Worm (Caenorhabditis elegans) whole organism, L4 larva: ENCODE data around the gene F52H2.5.

Experiments used
- F26F4.8 ChIP-seq: fragments of 200-800 bp; sonication (Bioruptor generic); conservative IDR thresholded peaks from 2 replicates; pipeline ENCODE4 v1.3.6; 2022; ENCODE audit warnings: missing genetic modification characterization, missing compliant biosample characterization
- F37D6.2 ChIP-seq: sonication (generic microtip); optimal IDR thresholded peaks from 2 replicates; lab custom pipeline; 2016; ENCODE audit warnings: mild to moderate bottlenecking, missing genetic modification characterization, missing compliant biosample characterization
- F44E2.7 ChIP-seq: fragments of 200-800 bp; sonication (Bioruptor generic); IDR thresholded peaks from 2 replicates; pipeline ENCODE4 v2.1.2; 2022; ENCODE audit warnings: missing genetic modification characterization, missing compliant biosample characterization
- T20F7.1 ChIP-seq: fragments of 200-800 bp; sonication (Bioruptor generic); optimal IDR thresholded peaks from 2 replicates; lab custom pipeline; 2018; ENCODE audit warnings: mild to moderate bottlenecking, missing genetic modification characterization, missing compliant biosample characterization
- T26A8.4 ChIP-seq: fragments of 200-800 bp; sonication (Bioruptor generic); IDR thresholded peaks from 2 replicates; pipeline ENCODE4 v1.3.6; 2022; ENCODE audit warnings: missing genetic modification characterization, missing compliant biosample characterization
- Y75B8A.6 ChIP-seq: fragments of 200-800 bp; sonication (Bioruptor generic); IDR thresholded peaks from 2 replicates; pipeline ENCODE4 v1.3.6; 2022; ENCODE audit warnings: missing genetic modification reagents, missing genetic modification characterization, missing compliant biosample characterization
- ZK337.2 ChIP-seq: fragments of 200-800 bp; sonication (Bioruptor generic); IDR thresholded peaks from 2 replicates; pipeline ENCODE4 v1.3.6; 2022; ENCODE audit warnings: missing genetic modification reagents, missing genetic modification characterization, missing compliant biosample characterization
- ZK546.5 ChIP-seq, 2 experiments: sonication (generic microtip); optimal IDR thresholded peaks; 2 replicates each; lab custom pipeline; 2017; ENCODE audit warnings: missing biosample characterization in 2 of 2, missing genetic modification characterization in 2 of 2
- ama-1 ChIP-seq: fragments of 150-350 bp; optimal IDR thresholded peaks from 2 replicates; lab custom pipeline; 2014; ENCODE audit warnings: inconsistent platforms, mixed read lengths
- ceh-20 ChIP-seq: fragments of 200-800 bp; sonication (Bioruptor generic); IDR thresholded peaks from 2 replicates; pipeline ENCODE4 v1.3.6; 2022; ENCODE audit warnings: missing genetic modification reagents, missing genetic modification characterization, missing compliant biosample characterization
- ceh-28 ChIP-seq: fragments of 150-350 bp; optimal IDR thresholded peaks from 2 replicates; lab custom pipeline; 2014; ENCODE audit warnings: missing biosample characterization, missing genetic modification reagents, missing genetic modification characterization
- ceh-44 ChIP-seq: fragments of 200-800 bp; sonication (Bioruptor generic); IDR thresholded peaks from 2 replicates; pipeline ENCODE4 v1.3.6; 2022; ENCODE audit warnings: missing genetic modification reagents, missing genetic modification characterization, missing compliant biosample characterization
- cey-2 ChIP-seq: sonication (generic microtip); optimal IDR thresholded peaks from 3 replicates; lab custom pipeline; 2017; ENCODE audit warnings: missing genetic modification characterization, mild to moderate bottlenecking, missing compliant biosample characterization, antibody characterized with exemption, borderline replicate concordance; ENCODE audit not compliant: insufficient read depth
- daf-16 ChIP-seq, 3 experiments: sonication (generic microtip); optimal IDR thresholded peaks; 2 replicates each; lab custom pipeline; 2016 to 2017; ENCODE audit warnings: missing genetic modification characterization in 3 of 3, missing genetic modification reagents in 3 of 3, mild to moderate bottlenecking in 2 of 3, missing compliant biosample characterization in 2 of 3, missing biosample characterization in 1 of 3, moderate library complexity in 1 of 3
- dmd-9 ChIP-seq: fragments of 200-800 bp; sonication (Bioruptor generic); IDR thresholded peaks from 2 replicates; pipeline ENCODE4 v1.3.6; 2022; ENCODE audit warnings: missing genetic modification reagents, missing genetic modification characterization, missing compliant biosample characterization
- fkh-10 ChIP-seq: fragments of 150-350 bp; optimal IDR thresholded peaks from 2 replicates; lab custom pipeline; 2014; ENCODE audit warnings: missing biosample characterization, missing genetic modification reagents, missing genetic modification characterization
- fos-1 ChIP-seq: fragments of 150-350 bp; optimal IDR thresholded peaks from 2 replicates; lab custom pipeline; 2014; ENCODE audit warnings: missing biosample characterization, missing genetic modification characterization
- gei-8 ChIP-seq: fragments of 200-800 bp; sonication (Bioruptor generic); optimal IDR thresholded peaks from 2 replicates; lab custom pipeline; 2018; ENCODE audit warnings: mild to moderate bottlenecking, missing genetic modification characterization, missing compliant biosample characterization
- hlh-30 ChIP-seq: sonication (generic microtip); optimal IDR thresholded peaks from 2 replicates; lab custom pipeline; 2017; ENCODE audit warnings: antibody characterized with exemption, mild to moderate bottlenecking, missing genetic modification characterization, missing compliant biosample characterization; ENCODE audit not compliant: insufficient read depth
- hmg-1.1 ChIP-seq: fragments of 200-800 bp; sonication (Bioruptor generic); IDR thresholded peaks from 2 replicates; pipeline ENCODE4 v1.3.6; 2022; ENCODE audit warnings: missing genetic modification reagents, missing genetic modification characterization, missing compliant biosample characterization
- lin-13 ChIP-seq: fragments of 150-350 bp; optimal IDR thresholded peaks from 2 replicates; lab custom pipeline; 2014; ENCODE audit warnings: missing biosample characterization, missing genetic modification reagents, missing genetic modification characterization
- lin-15B ChIP-seq: fragments of 150-350 bp; sonication (generic microtip); optimal IDR thresholded peaks from 3 replicates; lab custom pipeline; 2014; ENCODE audit warnings: missing biosample characterization, missing genetic modification characterization
- lin-29 ChIP-seq: fragments of 200-800 bp; sonication (Bioruptor generic); IDR thresholded peaks from 2 replicates; pipeline ENCODE4 v1.3.6; 2022; ENCODE audit warnings: missing genetic modification reagents, missing genetic modification characterization, missing compliant biosample characterization
- lin-38 ChIP-seq: fragments of 200-800 bp; sonication (Bioruptor generic); IDR thresholded peaks from 2 replicates; pipeline ENCODE4 v1.3.6; 2022; ENCODE audit warnings: missing genetic modification reagents, missing genetic modification characterization, missing compliant biosample characterization
- lsy-2 ChIP-seq, 2 experiments: fragments of 150-350 bp in 1 of 2; sonication (generic microtip) in 1 of 2; optimal IDR thresholded peaks; 2 replicates each; lab custom pipeline; 2014 to 2017; ENCODE audit warnings: missing biosample characterization in 2 of 2, missing genetic modification characterization in 2 of 2
- madf-9 ChIP-seq: fragments of 200-800 bp; sonication (Bioruptor generic); conservative IDR thresholded peaks from 2 replicates; pipeline ENCODE4 v1.3.6; 2022; ENCODE audit warnings: missing genetic modification reagents, missing genetic modification characterization, missing compliant biosample characterization
- mdl-1 ChIP-seq, 2 experiments: fragments of 150-350 bp in 1 of 2; sonication (generic microtip) in 1 of 2; optimal IDR thresholded peaks; 2 replicates each; lab custom pipeline; 2014 to 2017; ENCODE audit warnings: missing biosample characterization in 2 of 2, missing genetic modification characterization in 2 of 2
- mdt-29 ChIP-seq: fragments of 200-800 bp; sonication (Bioruptor generic); IDR thresholded peaks from 2 replicates; pipeline ENCODE4 v1.3.6; 2022; ENCODE audit warnings: missing genetic modification reagents, missing genetic modification characterization, missing compliant biosample characterization
- mep-1 ChIP-seq: fragments of 150-350 bp; sonication (generic microtip); optimal IDR thresholded peaks from 3 replicates; lab custom pipeline; 2014; ENCODE audit warnings: missing biosample characterization, missing genetic modification characterization
- mxl-3 ChIP-seq: fragments of 200-800 bp; sonication (Bioruptor generic); optimal IDR thresholded peaks from 2 replicates; lab custom pipeline; 2018; ENCODE audit warnings: mild to moderate bottlenecking, missing genetic modification characterization, missing compliant biosample characterization
- nhr-102 ChIP-seq: sonication (generic microtip); optimal IDR thresholded peaks from 2 replicates; lab custom pipeline; 2016; ENCODE audit warnings: mild to moderate bottlenecking, missing genetic modification characterization, moderate library complexity, missing compliant biosample characterization
- nhr-11 ChIP-seq: fragments of 150-350 bp; optimal IDR thresholded peaks from 2 replicates; lab custom pipeline; 2014; ENCODE audit warnings: missing biosample characterization, missing genetic modification characterization
- nhr-28 ChIP-seq: fragments of 150-350 bp; optimal IDR thresholded peaks from 2 replicates; lab custom pipeline; 2014; ENCODE audit warnings: missing biosample characterization, missing genetic modification characterization
- nhr-42 ChIP-seq: fragments of 200-800 bp; sonication (Bioruptor generic); IDR thresholded peaks from 2 replicates; pipeline ENCODE4 v1.3.6; 2022; ENCODE audit warnings: missing genetic modification characterization, missing compliant biosample characterization
- nhr-6 ChIP-seq: fragments of 150-350 bp; optimal IDR thresholded peaks from 2 replicates; lab custom pipeline; 2014; ENCODE audit warnings: missing biosample characterization, missing genetic modification characterization
- nhr-77 ChIP-seq: fragments of 150-350 bp; optimal IDR thresholded peaks from 2 replicates; lab custom pipeline; 2014; ENCODE audit warnings: missing biosample characterization, missing genetic modification characterization
- pha-4 ChIP-seq, 2 experiments: fragments of 150-350 bp in 1 of 2; fragments of 200-800 bp in 1 of 2; sonication (Bioruptor generic) in 1 of 2; IDR thresholded peaks in 1 of 2; optimal IDR thresholded peaks in 1 of 2; 2 replicates each; pipeline versions ENCODE4 v1.3.6 to Lab custom; 2014 to 2022; ENCODE audit warnings: missing genetic modification characterization in 2 of 2, missing genetic modification reagents in 2 of 2, missing biosample characterization in 1 of 2, missing compliant biosample characterization in 1 of 2
- pqm-1 ChIP-seq: sonication (generic microtip); optimal IDR thresholded peaks from 2 replicates; lab custom pipeline; 2017; ENCODE audit warnings: missing biosample characterization, missing genetic modification characterization
- rbr-2 ChIP-seq: sonication (generic microtip); optimal IDR thresholded peaks from 2 replicates; lab custom pipeline; 2016; ENCODE audit warnings: missing genotype, missing genetic modification characterization, missing compliant biosample characterization
- saeg-2 ChIP-seq: fragments of 200-800 bp; sonication (Bioruptor generic); IDR thresholded peaks from 2 replicates; pipeline ENCODE4 v1.3.6; 2022; ENCODE audit warnings: missing genetic modification reagents, missing genetic modification characterization, missing compliant biosample characterization
- sdz-12 ChIP-seq: fragments of 200-800 bp; sonication (Bioruptor generic); optimal IDR thresholded peaks from 2 replicates; lab custom pipeline; 2018; ENCODE audit warnings: mild to moderate bottlenecking, missing genetic modification characterization, missing compliant biosample characterization
- set-16 ChIP-seq: fragments of 200-800 bp; sonication (Bioruptor generic); IDR thresholded peaks from 2 replicates; pipeline ENCODE4 v1.3.6; 2022; ENCODE audit warnings: missing genetic modification reagents, missing genetic modification characterization, missing compliant biosample characterization
- snpc-4 ChIP-seq: fragments of 150-350 bp; optimal IDR thresholded peaks from 2 replicates; lab custom pipeline; 2014; ENCODE audit warnings: missing biosample characterization, missing genetic modification characterization
- tag-97 ChIP-seq: fragments of 200-800 bp; sonication (Bioruptor generic); IDR thresholded peaks from 2 replicates; pipeline ENCODE4 v1.3.6; 2022; ENCODE audit warnings: missing genetic modification characterization, missing compliant biosample characterization
- tra-1 ChIP-seq: fragments of 200-800 bp; sonication (Bioruptor generic); IDR thresholded peaks from 2 replicates; pipeline ENCODE4 v1.3.6; 2022; ENCODE audit warnings: missing genetic modification reagents, missing genetic modification characterization, missing compliant biosample characterization
- unc-130 ChIP-seq: sonication (generic microtip); optimal IDR thresholded peaks from 2 replicates; lab custom pipeline; 2016; ENCODE audit warnings: missing genetic modification reagents, missing genetic modification characterization, missing compliant biosample characterization
- unc-39 ChIP-seq: sonication (generic microtip); optimal IDR thresholded peaks from 2 replicates; lab custom pipeline; 2017; ENCODE audit warnings: missing biosample characterization, missing genetic modification characterization
- unc-62 ChIP-seq, 3 experiments: fragments of 150-350 bp in 1 of 3; sonication (generic microtip); optimal IDR thresholded peaks in 2 of 3; peaks in 1 of 3; 1 replicate in 1 of 3; 2 replicates in 2 of 3; lab custom pipeline; 2014 to 2017; ENCODE audit warnings: missing biosample characterization in 3 of 3, missing genetic modification characterization in 3 of 3, missing genetic modification reagents in 3 of 3, missing genotype in 1 of 3
- zip-2 ChIP-seq: fragments of 150-350 bp; optimal IDR thresholded peaks from 2 replicates; lab custom pipeline; 2014; ENCODE audit warnings: missing biosample characterization, missing genetic modification characterization
- ztf-7 ChIP-seq: fragments of 150-350 bp; optimal IDR thresholded peaks from 2 replicates; lab custom pipeline; 2014; ENCODE audit warnings: missing biosample characterization, missing genetic modification characterization

The F52H2.5 gene

DNA sequence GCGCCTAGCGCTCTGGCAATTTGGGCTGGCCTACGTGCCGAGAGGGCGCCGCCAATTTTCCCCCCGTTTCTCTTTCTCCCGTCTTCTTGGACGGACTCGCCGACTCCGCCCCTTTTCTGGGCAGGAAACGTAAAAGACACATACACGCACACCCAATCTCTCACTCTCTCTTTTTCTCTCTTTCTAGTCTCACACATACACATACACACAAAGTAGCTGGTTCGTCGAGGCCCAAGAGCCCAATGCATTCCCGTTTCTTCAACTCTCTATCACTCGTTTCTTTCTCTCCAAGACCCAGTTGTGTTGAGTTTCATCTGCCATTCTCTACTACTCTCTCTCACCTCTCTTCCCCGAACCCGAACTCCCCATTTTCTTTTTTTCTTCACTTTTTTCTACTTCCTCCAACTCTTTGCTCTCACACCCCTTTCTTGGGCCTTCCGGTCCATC lies 39.0 kb upstream of the F52H2.5 start:
- TF ChIP-seq mdl-1 (tag; optimal IDR thresholded peaks at IDR 0.05; lab: Kevin White, UChicago) (no peak), ceh-28 (tag; lab: Kevin White, UChicago) (no peak), tra-1 (GFP tag; lab: Robert Waterston, UW) (no peak), fkh-10 (peak; percentile 38), nhr-42 (GFP tag; lab: Robert Waterston, UW) (peak; percentile 40; the same call in 1 of the 2 replicates), ceh-44 (GFP tag; lab: Robert Waterston, UW) (no peak), unc-62 (GFP tag; optimal IDR thresholded peaks at IDR 0.05 in 1 of 2; lab: Kevin White, UChicago) (peak in 1 of 2 experiments; percentile 62), unc-62 (tag; optimal IDR thresholded peaks at IDR 0.05; lab: Kevin White, UChicago) (no peak), cey-2 (tag; lab: Kevin White, UChicago) (no peak), pha-4 (GFP tag; IDR thresholded peaks at IDR 0.05; lab: Robert Waterston, UW) (no peak), pha-4 (tag; optimal IDR thresholded peaks at IDR 0.05; lab: Kevin White, UChicago) (no peak), F26F4.8 (no peak), snpc-4 (tag; lab: Kevin White, UChicago) (no peak), pqm-1 (tag; lab: Kevin White, UChicago) (no peak), mdt-29 (GFP tag; lab: Robert Waterston, UW) (0 out of 2 replicates have a peak, but pooled peaks have one; percentile 1), T20F7.1 (GFP tag; lab: Kevin White, UChicago) (no peak), nhr-11 (tag; lab: Kevin White, UChicago) (peak; percentile 58), hlh-30 (tag; lab: Kevin White, UChicago) (peak; percentile 0), lin-13 (GFP tag; lab: Kevin White, UChicago) (no peak), F44E2.7 (GFP tag; lab: Robert Waterston, UW) (no peak), ZK337.2 (GFP tag; lab: Robert Waterston, UW) (no peak), ceh-20 (peak; percentile 69), lin-15B (no peak), ztf-7 (no peak), mxl-3 (GFP tag; lab: Kevin White, UChicago) (peak; percentile 43), set-16 (GFP tag; lab: Robert Waterston, UW) (peak; percentile 77), nhr-6 (tag; lab: Kevin White, UChicago) (no peak), nhr-28 (tag; lab: Kevin White, UChicago) (peak; percentile 35), zip-2 (no peak), tag-97 (GFP tag; lab: Robert Waterston, UW) (no peak), mep-1 (tag; lab: Kevin White, UChicago) (peak; percentile 81), nhr-77 (peak; percentile 7), unc-130 (GFP tag; lab: Kevin White, UChicago) (no peak), saeg-2 (GFP tag; lab: Robert Waterston, UW) (no peak), gei-8 (GFP tag; lab: Kevin White, UChicago) (no peak), nhr-102 (tag; lab: Kevin White, UChicago) (no peak), rbr-2 (peak; percentile 85), ZK546.5 (tag; optimal IDR thresholded peaks at IDR 0.05; lab: Kevin White, UChicago) (no peak), T26A8.4 (GFP tag; lab: Robert Waterston, UW) (no peak), dmd-9 (GFP tag; lab: Robert Waterston, UW) (no peak), Y75B8A.6 (GFP tag; lab: Robert Waterston, UW) (no peak), daf-16 (GFP tag; optimal IDR thresholded peaks at IDR 0.05; lab: Kevin White, UChicago) (peak in 1 of 2 experiments; percentile 33), daf-16 (tag; optimal IDR thresholded peaks at IDR 0.05; lab: Kevin White, UChicago) (no peak), sdz-12 (no peak), hmg-1.1 (GFP tag; lab: Robert Waterston, UW) (peak; percentile 85), fos-1 (tag; lab: Kevin White, UChicago) (no peak), lsy-2 (tag; optimal IDR thresholded peaks at IDR 0.05; lab: Kevin White, UChicago) (peak; percentile 61 to 81), madf-9 (no peak), ama-1 (lab: Kevin White, UChicago) (no peak), lin-29 (GFP tag; lab: Robert Waterston, UW) (no peak), lin-38 (GFP tag; lab: Robert Waterston, UW) (0 out of 2 replicates have a peak, but pooled peaks have one; percentile 24), unc-39 (tag; lab: Kevin White, UChicago) (no peak), F37D6.2 (tag; lab: Kevin White, UChicago) (peak; percentile 71)
